Worm (Caenorhabditis elegans) whole organism, L4 larva: ENCODE data around the gene ncam-1.

ENCODE experiments used
- D1046.2 ChIP-seq: fragments of 200-800 bp; sonication (Bioruptor generic); IDR thresholded peaks from 2 replicates; pipeline ENCODE4 v1.3.6; 2022; ENCODE audit warnings: missing genetic modification characterization, missing compliant biosample characterization
- F10B5.3 ChIP-seq: sonication (generic microtip); optimal IDR thresholded peaks from 2 replicates; lab custom pipeline; 2016; ENCODE audit warnings: mild to moderate bottlenecking, missing genetic modification characterization, missing compliant biosample characterization
- F26F4.8 ChIP-seq: fragments of 200-800 bp; sonication (Bioruptor generic); conservative IDR thresholded peaks from 2 replicates; pipeline ENCODE4 v1.3.6; 2022; ENCODE audit warnings: missing genetic modification characterization, missing compliant biosample characterization
- F37D6.2 ChIP-seq: sonication (generic microtip); optimal IDR thresholded peaks from 2 replicates; lab custom pipeline; 2016; ENCODE audit warnings: mild to moderate bottlenecking, missing genetic modification characterization, missing compliant biosample characterization
- T20F7.1 ChIP-seq: fragments of 200-800 bp; sonication (Bioruptor generic); optimal IDR thresholded peaks from 2 replicates; lab custom pipeline; 2018; ENCODE audit warnings: mild to moderate bottlenecking, missing genetic modification characterization, missing compliant biosample characterization
- Y75B8A.6 ChIP-seq: fragments of 200-800 bp; sonication (Bioruptor generic); IDR thresholded peaks from 2 replicates; pipeline ENCODE4 v1.3.6; 2022; ENCODE audit warnings: missing genetic modification reagents, missing genetic modification characterization, missing compliant biosample characterization
- ZK337.2 ChIP-seq: fragments of 200-800 bp; sonication (Bioruptor generic); IDR thresholded peaks from 2 replicates; pipeline ENCODE4 v1.3.6; 2022; ENCODE audit warnings: missing genetic modification reagents, missing genetic modification characterization, missing compliant biosample characterization
- aha-1 ChIP-seq: fragments of 150-350 bp; peaks from one replicate; lab custom pipeline; 2014; ENCODE audit warnings: missing biosample characterization, missing genetic modification characterization
- aly-2 ChIP-seq: sonication (generic microtip); optimal IDR thresholded peaks from 2 replicates; lab custom pipeline; 2018; ENCODE audit warnings: missing biosample characterization, missing genetic modification characterization
- ama-1 ChIP-seq: fragments of 150-350 bp; optimal IDR thresholded peaks from 2 replicates; lab custom pipeline; 2014; ENCODE audit warnings: inconsistent platforms, mixed read lengths
- ceh-28 ChIP-seq: fragments of 150-350 bp; optimal IDR thresholded peaks from 2 replicates; lab custom pipeline; 2014; ENCODE audit warnings: missing biosample characterization, missing genetic modification reagents, missing genetic modification characterization
- cey-2 ChIP-seq: sonication (generic microtip); optimal IDR thresholded peaks from 3 replicates; lab custom pipeline; 2017; ENCODE audit warnings: missing genetic modification characterization, mild to moderate bottlenecking, missing compliant biosample characterization, antibody characterized with exemption, borderline replicate concordance; ENCODE audit not compliant: insufficient read depth
- ctbp-1 ChIP-seq: fragments of 200-800 bp; sonication (Bioruptor generic); IDR thresholded peaks from 2 replicates; pipeline ENCODE4 v1.3.6; 2022; ENCODE audit warnings: missing genetic modification reagents, missing genetic modification characterization, missing compliant biosample characterization
- daf-16 ChIP-seq, 3 experiments: sonication (generic microtip); optimal IDR thresholded peaks; 2 replicates each; lab custom pipeline; 2016 to 2017; ENCODE audit warnings: missing genetic modification characterization in 3 of 3, missing genetic modification reagents in 3 of 3, mild to moderate bottlenecking in 2 of 3, missing compliant biosample characterization in 2 of 3, missing biosample characterization in 1 of 3, moderate library complexity in 1 of 3
- daf-19 ChIP-seq: fragments of 200-800 bp; sonication (Bioruptor generic); conservative IDR thresholded peaks from 2 replicates; pipeline ENCODE4 v1.3.6; 2022; ENCODE audit warnings: missing genetic modification characterization, missing compliant biosample characterization
- dmd-6 ChIP-seq: fragments of 200-800 bp; sonication (Bioruptor generic); IDR thresholded peaks from 2 replicates; pipeline ENCODE4 v1.3.6; 2022; ENCODE audit warnings: missing genetic modification reagents, missing genetic modification characterization, missing compliant biosample characterization
- dmd-8 ChIP-seq: fragments of 200-800 bp; sonication (Bioruptor generic); IDR thresholded peaks from 2 replicates; pipeline ENCODE4 v1.3.6; 2022; ENCODE audit warnings: missing genetic modification characterization, missing compliant biosample characterization
- dpl-1 ChIP-seq: fragments of 150-350 bp; optimal IDR thresholded peaks from 2 replicates; lab custom pipeline; 2014; ENCODE audit warnings: missing biosample characterization, missing genetic modification reagents, missing genetic modification characterization
- duxl-1 ChIP-seq: sonication (generic microtip); optimal IDR thresholded peaks from 2 replicates; lab custom pipeline; 2016; ENCODE audit warnings: mild to moderate bottlenecking, missing genetic modification characterization, moderate library complexity, missing compliant biosample characterization; ENCODE audit not compliant: poor library complexity
- dve-1 ChIP-seq: sonication (generic microtip); optimal IDR thresholded peaks from 2 replicates; lab custom pipeline; 2017; ENCODE audit warnings: antibody characterized with exemption, mild to moderate bottlenecking, missing genetic modification characterization, missing compliant biosample characterization; ENCODE audit not compliant: insufficient read depth
- fos-1 ChIP-seq: fragments of 150-350 bp; optimal IDR thresholded peaks from 2 replicates; lab custom pipeline; 2014; ENCODE audit warnings: missing biosample characterization, missing genetic modification characterization
- gei-8 ChIP-seq: fragments of 200-800 bp; sonication (Bioruptor generic); optimal IDR thresholded peaks from 2 replicates; lab custom pipeline; 2018; ENCODE audit warnings: mild to moderate bottlenecking, missing genetic modification characterization, missing compliant biosample characterization
- hif-1 ChIP-seq, 2 experiments: sonication (generic microtip); optimal IDR thresholded peaks; 2 replicates each; lab custom pipeline; 2016 to 2017; ENCODE audit warnings: missing compliant biosample characterization in 2 of 2, missing genetic modification characterization in 2 of 2, missing genetic modification reagents in 2 of 2, missing genotype in 2 of 2, mild to moderate bottlenecking in 1 of 2
- hlh-11 ChIP-seq: fragments of 200-800 bp; sonication (Bioruptor generic); optimal IDR thresholded peaks from 2 replicates; lab custom pipeline; 2018; ENCODE audit warnings: mild to moderate bottlenecking, missing genetic modification characterization, missing compliant biosample characterization
- hlh-30 ChIP-seq: sonication (generic microtip); optimal IDR thresholded peaks from 2 replicates; lab custom pipeline; 2017; ENCODE audit warnings: antibody characterized with exemption, mild to moderate bottlenecking, missing genetic modification characterization, missing compliant biosample characterization; ENCODE audit not compliant: insufficient read depth
- hmg-1.1 ChIP-seq: fragments of 200-800 bp; sonication (Bioruptor generic); IDR thresholded peaks from 2 replicates; pipeline ENCODE4 v1.3.6; 2022; ENCODE audit warnings: missing genetic modification reagents, missing genetic modification characterization, missing compliant biosample characterization
- jun-1 ChIP-seq: fragments of 150-350 bp; optimal IDR thresholded peaks from 2 replicates; lab custom pipeline; 2014; ENCODE audit warnings: missing biosample characterization, missing genetic modification reagents, missing genetic modification characterization
- lin-29 ChIP-seq: fragments of 200-800 bp; sonication (Bioruptor generic); IDR thresholded peaks from 2 replicates; pipeline ENCODE4 v1.3.6; 2022; ENCODE audit warnings: missing genetic modification reagents, missing genetic modification characterization, missing compliant biosample characterization
- lin-39 ChIP-seq: fragments of 150-350 bp; optimal IDR thresholded peaks from 2 replicates; lab custom pipeline; 2014; ENCODE audit warnings: missing biosample characterization, missing genetic modification reagents, missing genetic modification characterization
- lir-3 ChIP-seq: sonication (generic microtip); optimal IDR thresholded peaks from 2 replicates; lab custom pipeline; 2016; ENCODE audit warnings: mild to moderate bottlenecking, missing genetic modification characterization, missing compliant biosample characterization
- mdl-1 ChIP-seq, 2 experiments: fragments of 150-350 bp in 1 of 2; sonication (generic microtip) in 1 of 2; optimal IDR thresholded peaks; 2 replicates each; lab custom pipeline; 2014 to 2017; ENCODE audit warnings: missing biosample characterization in 2 of 2, missing genetic modification characterization in 2 of 2
- mdt-29 ChIP-seq: fragments of 200-800 bp; sonication (Bioruptor generic); IDR thresholded peaks from 2 replicates; pipeline ENCODE4 v1.3.6; 2022; ENCODE audit warnings: missing genetic modification reagents, missing genetic modification characterization, missing compliant biosample characterization
- mep-1 ChIP-seq: fragments of 150-350 bp; sonication (generic microtip); optimal IDR thresholded peaks from 3 replicates; lab custom pipeline; 2014; ENCODE audit warnings: missing biosample characterization, missing genetic modification characterization
- nhr-11 ChIP-seq: fragments of 150-350 bp; optimal IDR thresholded peaks from 2 replicates; lab custom pipeline; 2014; ENCODE audit warnings: missing biosample characterization, missing genetic modification characterization
- nhr-28 ChIP-seq: fragments of 150-350 bp; optimal IDR thresholded peaks from 2 replicates; lab custom pipeline; 2014; ENCODE audit warnings: missing biosample characterization, missing genetic modification characterization
- nhr-42 ChIP-seq: fragments of 200-800 bp; sonication (Bioruptor generic); IDR thresholded peaks from 2 replicates; pipeline ENCODE4 v1.3.6; 2022; ENCODE audit warnings: missing genetic modification characterization, missing compliant biosample characterization
- nhr-6 ChIP-seq: fragments of 150-350 bp; optimal IDR thresholded peaks from 2 replicates; lab custom pipeline; 2014; ENCODE audit warnings: missing biosample characterization, missing genetic modification characterization
- nhr-76 ChIP-seq: fragments of 150-350 bp; optimal IDR thresholded peaks from 2 replicates; lab custom pipeline; 2014; ENCODE audit warnings: missing biosample characterization, missing genetic modification characterization
- nhr-77 ChIP-seq: fragments of 150-350 bp; optimal IDR thresholded peaks from 2 replicates; lab custom pipeline; 2014; ENCODE audit warnings: missing biosample characterization, missing genetic modification characterization
- pqm-1 ChIP-seq: sonication (generic microtip); optimal IDR thresholded peaks from 2 replicates; lab custom pipeline; 2017; ENCODE audit warnings: missing biosample characterization, missing genetic modification characterization
- skn-1 ChIP-seq: fragments of 150-350 bp; optimal IDR thresholded peaks from 2 replicates; lab custom pipeline; 2014; ENCODE audit warnings: missing biosample characterization, missing genetic modification characterization
- snpc-1.2 ChIP-seq: fragments of 200-800 bp; sonication (Bioruptor generic); IDR thresholded peaks from 2 replicates; pipeline ENCODE4 v1.3.6; 2022; ENCODE audit warnings: missing genetic modification reagents, missing genetic modification characterization, missing compliant biosample characterization
- snpc-4 ChIP-seq: fragments of 150-350 bp; optimal IDR thresholded peaks from 2 replicates; lab custom pipeline; 2014; ENCODE audit warnings: missing biosample characterization, missing genetic modification characterization
- spr-1 ChIP-seq: sonication (generic microtip); optimal IDR thresholded peaks from 2 replicates; lab custom pipeline; 2016; ENCODE audit warnings: mild to moderate bottlenecking, missing genetic modification characterization, missing compliant biosample characterization
- unc-39 ChIP-seq: sonication (generic microtip); optimal IDR thresholded peaks from 2 replicates; lab custom pipeline; 2017; ENCODE audit warnings: missing biosample characterization, missing genetic modification characterization
- zfp-2 ChIP-seq: sonication (generic microtip); optimal IDR thresholded peaks from 2 replicates; lab custom pipeline; 2016; ENCODE audit warnings: mild to moderate bottlenecking, missing genetic modification characterization, missing compliant biosample characterization
- ztf-11 ChIP-seq: fragments of 150-350 bp; optimal IDR thresholded peaks from 2 replicates; lab custom pipeline; 2014; ENCODE audit warnings: missing biosample characterization, missing genetic modification characterization

Gene ncam-1

ce11 chrX:661727-662330, 29.9 kb upstream of the ncam-1 start, which contains the start of gene rund-1 (continued):
- TF ChIP-seq mdl-1 (tag; optimal IDR thresholded peaks at IDR 0.05; lab: Kevin White, UChicago) (peak in 1 of 2 experiments; percentile 61), snpc-4 (tag; lab: Kevin White, UChicago) (no peak), cey-2 (tag; lab: Kevin White, UChicago) (no peak), unc-39 (tag; lab: Kevin White, UChicago) (no peak), zfp-2 (no peak), skn-1 (no peak), ctbp-1 (GFP tag; lab: Robert Waterston, UW) (no peak), fos-1 (no peak), dve-1 (tag; lab: Kevin White, UChicago) (peak; percentile 58), dpl-1 (GFP tag; lab: Kevin White, UChicago) (no peak), jun-1 (tag; lab: Kevin White, UChicago) (no peak), snpc-1.2 (GFP tag; lab: Robert Waterston, UW) (no peak), F37D6.2 (tag; lab: Kevin White, UChicago) (peak; percentile 15), hmg-1.1 (GFP tag; lab: Robert Waterston, UW) (peak; percentile 66), T20F7.1 (GFP tag; lab: Kevin White, UChicago) (no peak), mep-1 (peak; percentile 48), mdt-29 (GFP tag; lab: Robert Waterston, UW) (no peak)

DNA sequence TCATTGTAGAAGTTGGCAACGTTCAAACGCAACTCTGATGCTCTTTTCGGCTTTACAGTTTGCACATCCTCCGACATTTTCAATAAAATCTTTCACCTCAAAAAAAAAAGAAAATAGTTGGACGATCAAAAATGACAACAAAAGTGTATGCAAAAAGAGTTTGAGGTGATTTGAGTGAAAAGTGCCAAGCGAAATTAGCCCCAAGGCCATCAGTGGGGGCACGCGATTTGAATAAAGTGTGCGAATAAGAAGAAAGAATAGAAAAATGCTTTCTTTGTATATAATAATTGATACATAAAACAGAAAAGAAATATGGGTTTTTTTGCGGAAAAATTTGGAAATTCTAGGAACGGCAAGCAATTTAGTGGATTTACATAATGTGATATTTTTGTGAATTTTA, 25.6 kb upstream of the ncam-1 start, which contains the start of gene T19D7.5:
Gene T19D7.5, minus strand, starts transcription at position 101 of the 400 bp plus-strand sequence.
- TF ChIP-seq aha-1 (tag; lab: Kevin White, UChicago) (peak; percentile 11), daf-16 (GFP tag; optimal IDR thresholded peaks at IDR 0.05; lab: Kevin White, UChicago) (no peak), daf-16 (tag; optimal IDR thresholded peaks at IDR 0.05; lab: Kevin White, UChicago) (no peak)
- TF ChIP-seq, all 104 proteins: peak for 1

ce11 chrX:670603-671002, 21.1 kb upstream of the ncam-1 start, which contains the start of gene T19D7.6:
T19D7.6 (minus strand) TSS chrX:670800.
- TF ChIP-seq zfp-2 (no peak), dmd-6 (GFP tag; lab: Robert Waterston, UW) (peak; percentile 73), D1046.2 (GFP tag; lab: Robert Waterston, UW) (no peak), spr-1 (tag; lab: Kevin White, UChicago) (no peak), dve-1 (tag; lab: Kevin White, UChicago) (peak; percentile 58), dmd-8 (GFP tag; lab: Robert Waterston, UW) (no peak), gei-8 (GFP tag; lab: Kevin White, UChicago) (no peak), daf-16 (GFP tag; optimal IDR thresholded peaks at IDR 0.05; lab: Kevin White, UChicago) (no peak), daf-16 (tag; optimal IDR thresholded peaks at IDR 0.05; lab: Kevin White, UChicago) (peak; percentile 81), F37D6.2 (tag; lab: Kevin White, UChicago) (no peak), ZK337.2 (GFP tag; lab: Robert Waterston, UW) (no peak), lir-3 (no peak), nhr-77 (tag; lab: Kevin White, UChicago) (no peak), nhr-11 (tag; lab: Kevin White, UChicago) (no peak), Y75B8A.6 (GFP tag; lab: Robert Waterston, UW) (no peak), ceh-28 (tag; lab: Kevin White, UChicago) (no peak), F10B5.3 (tag; lab: Kevin White, UChicago) (no peak), hif-1 (tag; optimal IDR thresholded peaks at IDR 0.05; lab: Kevin White, UChicago) (no peak), duxl-1 (tag; lab: Kevin White, UChicago) (no peak), F26F4.8 (GFP tag; lab: Robert Waterston, UW) (no peak), aly-2 (no peak), hlh-30 (tag; lab: Kevin White, UChicago) (peak; percentile 46), lin-29 (GFP tag; lab: Robert Waterston, UW) (no peak), ama-1 (no peak), nhr-76 (tag; lab: Kevin White, UChicago) (no peak), pqm-1 (peak; percentile 43), hlh-11 (tag; lab: Kevin White, UChicago) (peak; percentile 85), nhr-6 (tag; lab: Kevin White, UChicago) (peak; percentile 10), ctbp-1 (GFP tag; lab: Robert Waterston, UW) (no peak), daf-19 (no peak), nhr-28 (tag; lab: Kevin White, UChicago) (peak; percentile 76), nhr-42 (GFP tag; lab: Robert Waterston, UW) (no peak), lin-39 (tag; lab: Kevin White, UChicago) (no peak), ztf-11 (tag; lab: Kevin White, UChicago) (no peak)
